Worm (Caenorhabditis elegans): ENCODE results near the gene rpl-25.1.

DNA sequence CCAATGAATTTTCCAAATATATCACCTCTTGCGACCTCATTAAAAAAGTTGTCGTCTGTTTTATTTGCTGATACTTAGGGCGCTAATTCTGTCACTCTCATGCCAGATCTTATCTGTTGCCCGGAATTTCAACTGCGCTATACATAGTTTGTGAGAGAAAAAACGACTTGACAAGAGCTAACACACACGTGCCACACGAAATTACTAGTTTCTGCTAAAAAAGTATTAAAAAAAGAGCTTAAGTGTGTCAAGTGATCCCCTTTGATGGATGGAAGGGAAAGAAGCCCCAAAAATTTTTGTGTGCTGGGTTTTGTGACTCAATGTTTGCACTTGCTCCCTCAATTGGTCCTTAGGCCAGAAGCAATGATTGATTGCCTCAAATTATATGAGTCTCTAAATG is 25.7 kb downstream of the rpl-25.1 start:
- no peak for TF ChIP-seq dao-5 (tag; optimal IDR thresholded peaks at IDR 0.05)
- TF ChIP-seq W03F9.2 (tag; optimal IDR thresholded peaks at IDR 0.05): no peak
- no peak for TF ChIP-seq him-1 (tag; optimal IDR thresholded peaks at IDR 0.05)
